Fruit fly (Drosophila melanogaster): ENCODE measurements around the gene SoxN.

- TF ChIP-seq psq (optimal IDR thresholded peaks at IDR 0.05) (no peak), CG8478 (optimal IDR thresholded peaks at IDR 0.05) (no peak), usp (GFP tag; optimal IDR thresholded peaks at IDR 0.05) (no peak)
These were observed 15.3 kb downstream of the SoxN start for dm6 chr2L:8840717-8841116.

All from whole organism.